Worm (Caenorhabditis elegans) whole organism, late embryonic: Measurements from ENCODE around the gene nstp-1.
"Not testable (repeated sequence)": the region's sequence is repeated elsewhere in the genome, so short reads cannot be mapped to it uniquely, and the experiment has no call there.

Source experiments
- C08G9.2 ChIP-seq: sonication (generic microtip); optimal IDR thresholded peaks from 2 replicates; lab custom pipeline; 2016; ENCODE audit warnings: mild to moderate bottlenecking, missing genetic modification characterization, moderate library complexity, missing compliant biosample characterization
- C38D4.7 ChIP-seq: fragments of 200-800 bp; sonication (Bioruptor generic); optimal IDR thresholded peaks from 2 replicates; lab custom pipeline; 2018; ENCODE audit warnings: mild to moderate bottlenecking, missing genetic modification characterization, moderate library complexity, missing compliant biosample characterization
- T23F11.4 ChIP-seq: fragments of 200-800 bp; sonication (Bioruptor generic); optimal IDR thresholded peaks from 2 replicates; lab custom pipeline; 2018; ENCODE audit warnings: mild to moderate bottlenecking, missing genetic modification characterization, missing compliant biosample characterization
- ahr-1 ChIP-seq: sonication (generic microtip); optimal IDR thresholded peaks from 2 replicates; lab custom pipeline; 2016; ENCODE audit warnings: missing genetic modification characterization, missing compliant biosample characterization
- ceh-18 ChIP-seq: sonication (generic microtip); optimal IDR thresholded peaks from 2 replicates; lab custom pipeline; 2016; ENCODE audit warnings: missing genetic modification characterization, missing compliant biosample characterization
- ceh-19 ChIP-seq: fragments of 200-800 bp; sonication (Bioruptor generic); optimal IDR thresholded peaks from 2 replicates; lab custom pipeline; 2018; ENCODE audit warnings: mild to moderate bottlenecking, missing genetic modification characterization, missing compliant biosample characterization
- ceh-2 ChIP-seq: sonication (generic microtip); optimal IDR thresholded peaks from 2 replicates; lab custom pipeline; 2016; ENCODE audit warnings: missing genotype, missing genetic modification characterization, missing compliant biosample characterization
- ceh-31 ChIP-seq: sonication (generic microtip); optimal IDR thresholded peaks from 2 replicates; lab custom pipeline; 2016; ENCODE audit warnings: missing genetic modification characterization, missing compliant biosample characterization
- ceh-34 ChIP-seq: sonication (generic microtip); optimal IDR thresholded peaks from 2 replicates; lab custom pipeline; 2016; ENCODE audit warnings: mild to moderate bottlenecking, missing genetic modification characterization, missing compliant biosample characterization
- ceh-45 ChIP-seq: fragments of 200-800 bp; sonication (Bioruptor generic); IDR thresholded peaks from 2 replicates; pipeline ENCODE4 v1.3.6; 2022; ENCODE audit warnings: missing genetic modification reagents, missing genetic modification characterization, missing compliant biosample characterization
- ceh-6 ChIP-seq: fragments of 200-800 bp; sonication (Bioruptor generic); optimal IDR thresholded peaks from 2 replicates; lab custom pipeline; 2018; ENCODE audit warnings: mild to moderate bottlenecking, missing genetic modification characterization, missing compliant biosample characterization
- ceh-9 ChIP-seq: sonication (generic microtip); optimal IDR thresholded peaks from 2 replicates; lab custom pipeline; 2016; ENCODE audit warnings: mild to moderate bottlenecking, missing genetic modification characterization, inconsistent platforms, missing compliant biosample characterization
- dve-1 ChIP-seq: sonication (generic microtip); optimal IDR thresholded peaks from 2 replicates; lab custom pipeline; 2017; ENCODE audit warnings: antibody characterized with exemption, mild to moderate bottlenecking, missing genetic modification characterization, missing compliant biosample characterization
- eyg-1 ChIP-seq: sonication (generic microtip); optimal IDR thresholded peaks from 2 replicates; lab custom pipeline; 2016; ENCODE audit warnings: missing genotype, missing genetic modification characterization, missing compliant biosample characterization
- fax-1 ChIP-seq: sonication (generic microtip); optimal IDR thresholded peaks from 2 replicates; lab custom pipeline; 2016; ENCODE audit warnings: missing genotype, missing genetic modification characterization, missing compliant biosample characterization
- fkh-6 ChIP-seq: sonication (generic microtip); optimal IDR thresholded peaks from 2 replicates; lab custom pipeline; 2016; ENCODE audit warnings: missing genetic modification characterization, missing compliant biosample characterization
- hlh-13 ChIP-seq: fragments of 200-800 bp; sonication (Bioruptor generic); optimal IDR thresholded peaks from 2 replicates; lab custom pipeline; 2018; ENCODE audit warnings: mild to moderate bottlenecking, missing genetic modification characterization, missing compliant biosample characterization
- hlh-30 ChIP-seq: sonication (generic microtip); optimal IDR thresholded peaks from 2 replicates; lab custom pipeline; 2017; ENCODE audit warnings: antibody characterized with exemption, missing genetic modification characterization, missing compliant biosample characterization; ENCODE audit not compliant: insufficient read depth
- hlh-6 ChIP-seq: sonication (generic microtip); optimal IDR thresholded peaks from 2 replicates; lab custom pipeline; 2016; ENCODE audit warnings: missing genotype, missing genetic modification characterization, missing compliant biosample characterization
- madf-2 ChIP-seq: sonication (generic microtip); optimal IDR thresholded peaks from 2 replicates; lab custom pipeline; 2017; ENCODE audit warnings: missing genetic modification characterization, missing compliant biosample characterization
- mec-3 ChIP-seq: sonication (generic microtip); optimal IDR thresholded peaks from 2 replicates; lab custom pipeline; 2016; ENCODE audit warnings: borderline replicate concordance, missing genetic modification characterization, missing compliant biosample characterization
- nhr-232 ChIP-seq: sonication (generic microtip); optimal IDR thresholded peaks from 2 replicates; lab custom pipeline; 2016; ENCODE audit warnings: missing genetic modification characterization, missing compliant biosample characterization
- odd-2 ChIP-seq: sonication (generic microtip); optimal IDR thresholded peaks from 2 replicates; lab custom pipeline; 2017; ENCODE audit warnings: antibody characterized with exemption, mild to moderate bottlenecking, missing genetic modification characterization, missing compliant biosample characterization
- pat-9 ChIP-seq: fragments of 200-800 bp; sonication (Bioruptor generic); optimal IDR thresholded peaks from 2 replicates; lab custom pipeline; 2018; ENCODE audit warnings: mild to moderate bottlenecking, missing genetic modification characterization, moderate library complexity, missing compliant biosample characterization
- pax-1 ChIP-seq: fragments of 150-350 bp; optimal IDR thresholded peaks from 2 replicates; lab custom pipeline; 2014; ENCODE audit warnings: missing biosample characterization, missing genetic modification characterization
- pha-4 ChIP-seq: fragments of 150-350 bp; optimal IDR thresholded peaks from 2 replicates; lab custom pipeline; 2018; ENCODE audit warnings: missing biosample characterization, missing genetic modification reagents, missing genetic modification characterization
- pqm-1 ChIP-seq: sonication (generic microtip); optimal IDR thresholded peaks from 2 replicates; lab custom pipeline; 2016; ENCODE audit warnings: missing genetic modification characterization, missing compliant biosample characterization
- sox-2 ChIP-seq: fragments of 200-800 bp; sonication (Bioruptor generic); IDR thresholded peaks from 2 replicates; pipeline ENCODE4 v1.3.6; 2022; ENCODE audit warnings: missing genetic modification reagents, missing genetic modification characterization, missing compliant biosample characterization
- sox-4 ChIP-seq: sonication (generic microtip); optimal IDR thresholded peaks from 2 replicates; lab custom pipeline; 2017; ENCODE audit warnings: mild to moderate bottlenecking, missing genetic modification characterization, inconsistent platforms, missing compliant biosample characterization
- syd-9 ChIP-seq: sonication (generic microtip); optimal IDR thresholded peaks from 2 replicates; lab custom pipeline; 2016; ENCODE audit warnings: mild to moderate bottlenecking, missing genetic modification characterization, moderate library complexity, missing compliant biosample characterization
- tbx-2 ChIP-seq: sonication (generic microtip); optimal IDR thresholded peaks from 2 replicates; lab custom pipeline; 2016; ENCODE audit warnings: missing genetic modification characterization, missing compliant biosample characterization
- unc-3 ChIP-seq, 2 experiments: fragments of 200-800 bp in 1 of 2; sonication (Bioruptor generic) in 1 of 2; sonication (generic microtip) in 1 of 2; conservative IDR thresholded peaks in 1 of 2; optimal IDR thresholded peaks in 1 of 2; 2 replicates each; pipeline versions ENCODE4 v1.3.6 to Lab custom; 2016 to 2022; ENCODE audit warnings: missing compliant biosample characterization in 2 of 2, missing genetic modification characterization in 2 of 2, missing genetic modification reagents in 1 of 2

Gene nstp-1

DNA sequence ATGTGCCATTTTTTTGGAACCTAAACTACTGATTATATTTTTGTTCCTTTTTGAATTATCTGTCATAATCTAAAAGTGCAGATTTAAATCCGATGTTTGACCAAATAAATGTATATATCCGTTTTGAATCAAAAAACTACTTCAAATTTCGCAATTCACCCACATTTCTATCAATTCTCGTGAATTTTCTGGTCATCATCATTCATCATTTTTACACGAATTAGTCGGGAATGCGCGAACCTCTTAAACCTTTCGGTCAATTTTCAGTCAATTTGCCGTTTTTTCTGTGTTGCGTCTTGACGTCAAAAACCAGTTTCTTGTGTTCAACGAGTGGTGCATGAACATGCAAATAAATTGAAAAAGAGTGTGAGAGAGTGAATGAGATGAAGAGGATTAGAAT, 30.5 kb upstream of the nstp-1 start:
- TF ChIP-seq ahr-1 (tag; lab: Kevin White, UChicago) (no peak), pqm-1 (tag; lab: Kevin White, UChicago) (no peak), mec-3 (tag; lab: Kevin White, UChicago) (no peak), hlh-6 (tag; lab: Kevin White, UChicago) (no peak), dve-1 (tag; lab: Kevin White, UChicago) (no peak), madf-2 (tag; lab: Kevin White, UChicago) (no peak), fkh-6 (tag; lab: Kevin White, UChicago) (no peak), unc-3 (GFP tag; conservative IDR thresholded peaks at IDR 0.05; lab: Robert Waterston, UW) (no peak), unc-3 (tag; optimal IDR thresholded peaks at IDR 0.05; lab: Kevin White, UChicago) (no peak), sox-4 (tag; lab: Kevin White, UChicago) (no peak)

DNA sequence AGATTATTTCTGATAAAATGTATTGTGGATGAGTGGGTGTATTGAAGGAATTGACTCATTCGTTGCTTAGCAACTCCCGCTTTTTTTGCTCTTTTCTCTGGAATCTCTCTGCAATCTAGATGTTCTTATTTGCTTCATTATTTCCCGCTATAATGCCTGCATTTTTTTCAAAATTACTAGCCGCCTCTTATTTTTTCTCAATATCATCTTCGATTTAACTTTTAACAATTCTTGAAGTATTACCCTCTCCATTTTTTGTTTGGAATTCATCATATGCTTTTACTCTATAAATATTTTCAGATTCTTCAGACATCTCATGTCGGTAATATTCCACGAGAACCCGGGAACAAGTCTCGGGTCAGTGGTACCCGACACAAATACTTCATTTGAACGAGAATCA, 28.5 kb upstream of the nstp-1 start, which contains the start of gene tpra-1:
TSS of gene tpra-1 (plus strand) at position 301 of the 400 bp plus-strand sequence.
- no peak for TF ChIP-seq pqm-1 (tag; lab: Kevin White, UChicago)
- TF ChIP-seq nhr-232 (tag; lab: Kevin White, UChicago), result no peak
- no peak for TF ChIP-seq C08G9.2 (tag; lab: Kevin White, UChicago)
- TF ChIP-seq syd-9 (tag; lab: Kevin White, UChicago), result no peak
- TF ChIP-seq odd-2 (tag; lab: Kevin White, UChicago), result no peak
- no peak for TF ChIP-seq pha-4 (tag; lab: Kevin White, UChicago)
- no peak for TF ChIP-seq hlh-13 (GFP tag; lab: Kevin White, UChicago)
- TF ChIP-seq ceh-45 (GFP tag; lab: Robert Waterston, UW), result no peak
- no peak for TF ChIP-seq ceh-6 (GFP tag; lab: Kevin White, UChicago)
- TF ChIP-seq hlh-6 (tag; lab: Kevin White, UChicago), result no peak
- TF ChIP-seq fax-1 (tag; lab: Kevin White, UChicago), result no peak
- TF ChIP-seq ceh-2 (tag; lab: Kevin White, UChicago), result no peak
- no peak for TF ChIP-seq ceh-18 (tag; lab: Kevin White, UChicago)
- TF ChIP-seq ceh-19, result no peak
- TF ChIP-seq unc-3 (GFP tag; conservative IDR thresholded peaks at IDR 0.05; lab: Robert Waterston, UW), result no peak
- no peak for TF ChIP-seq unc-3 (tag; optimal IDR thresholded peaks at IDR 0.05; lab: Kevin White, UChicago)
- TF ChIP-seq T23F11.4 (GFP tag; lab: Kevin White, UChicago), result no peak
- TF ChIP-seq, all 69 proteins: peak for 0

DNA sequence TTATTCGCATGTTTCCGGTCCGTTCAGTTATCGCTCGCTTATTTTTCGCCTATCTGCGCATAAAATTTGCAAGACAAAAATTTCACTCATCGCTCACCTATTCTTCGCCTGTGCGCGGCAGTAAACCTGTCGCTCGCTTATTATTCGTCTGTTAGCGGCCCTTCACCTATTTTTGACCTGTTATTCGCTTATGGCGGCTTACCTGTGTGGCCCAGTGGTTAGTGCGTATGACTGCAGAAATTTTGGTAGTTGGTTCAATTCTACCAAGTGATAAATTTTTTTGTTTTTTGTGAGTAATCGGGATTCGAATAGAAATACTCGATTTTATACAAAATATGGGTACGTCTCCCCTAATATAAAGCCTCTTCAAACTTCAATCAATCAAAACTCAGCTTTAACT, 20.6 kb upstream of the nstp-1 start:
- TF ChIP-seq unc-3 (GFP tag; conservative IDR thresholded peaks at IDR 0.05; lab: Robert Waterston, UW) (peak; percentile 75), sox-2 (GFP tag; lab: Robert Waterston, UW) (peak; percentile 46)
- TF ChIP-seq unc-3 (tag; optimal IDR thresholded peaks at IDR 0.05; lab: Kevin White, UChicago), result not testable (repeated sequence)

DNA sequence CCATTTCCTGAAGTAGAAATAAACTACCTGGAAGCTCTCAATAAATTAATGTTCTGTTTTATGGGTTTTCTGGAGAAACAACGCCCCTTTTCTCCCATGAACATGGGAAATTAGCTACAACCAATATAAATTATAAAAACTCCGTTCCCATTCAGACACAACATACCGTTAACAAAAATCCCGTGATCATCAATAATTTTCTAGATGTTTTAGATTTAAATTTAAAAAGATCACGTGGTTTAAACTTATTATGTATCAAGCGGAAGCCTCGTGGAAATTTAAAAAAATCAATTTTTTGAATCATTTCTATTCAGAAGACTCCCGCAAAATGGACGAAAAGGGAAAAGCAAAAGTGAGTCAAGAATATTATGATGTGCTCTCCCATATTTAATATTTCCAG, 18.8 kb upstream of the nstp-1 start, which contains the start of gene C53B4.2:
TSS of gene C53B4.2 (plus strand) at position 301 of the 400 bp plus-strand sequence.
- TF ChIP-seq hlh-30 (tag; lab: Kevin White, UChicago) (peak; percentile 17), ceh-18 (tag; lab: Kevin White, UChicago) (no peak)
- TF ChIP-seq, all 69 proteins: peak for 1

DNA sequence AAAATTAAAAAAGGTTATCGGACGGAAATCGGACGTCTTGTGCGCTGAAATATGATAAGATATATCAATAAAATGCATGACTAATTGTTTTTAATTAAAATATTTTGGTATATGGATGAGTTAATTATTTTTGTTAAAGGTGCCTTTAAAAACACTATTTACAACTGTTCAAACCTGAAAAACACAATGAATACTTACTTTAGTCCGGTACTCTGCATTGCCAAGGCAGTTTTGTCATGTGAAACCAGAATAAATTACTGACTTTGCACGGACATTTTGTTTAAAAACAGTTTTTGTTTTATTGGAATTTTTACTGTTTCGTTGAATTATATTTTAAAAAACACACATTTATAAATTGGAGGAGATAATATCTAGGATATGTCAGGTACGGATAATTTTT, 16.7 kb upstream of the nstp-1 start, which contains the start of gene suex-2:
TSS of gene suex-2 (plus strand) at position 301 of the 400 bp plus-strand sequence.
- no peak for TF ChIP-seq unc-3 (GFP tag; conservative IDR thresholded peaks at IDR 0.05; lab: Robert Waterston, UW)
- TF ChIP-seq unc-3 (tag; optimal IDR thresholded peaks at IDR 0.05; lab: Kevin White, UChicago), result no peak
- TF ChIP-seq C08G9.2 (tag; lab: Kevin White, UChicago), result no peak
- no peak for TF ChIP-seq nhr-232 (tag; lab: Kevin White, UChicago)
- TF ChIP-seq C38D4.7 (GFP tag; lab: Kevin White, UChicago), result no peak
- TF ChIP-seq pat-9 (tag; lab: Kevin White, UChicago), result no peak
- no peak for TF ChIP-seq pax-1 (tag; lab: Kevin White, UChicago)
- no peak for TF ChIP-seq pha-4 (tag; lab: Kevin White, UChicago)
- TF ChIP-seq eyg-1 (tag; lab: Kevin White, UChicago), result no peak
- TF ChIP-seq ceh-9 (tag; lab: Kevin White, UChicago), result no peak
- no peak for TF ChIP-seq madf-2 (tag; lab: Kevin White, UChicago)
- no peak for TF ChIP-seq ceh-6 (GFP tag; lab: Kevin White, UChicago)
- no peak for TF ChIP-seq ahr-1 (tag; lab: Kevin White, UChicago)
- no peak for TF ChIP-seq mec-3 (tag; lab: Kevin White, UChicago)
- no peak for TF ChIP-seq sox-4 (tag; lab: Kevin White, UChicago)
- TF ChIP-seq tbx-2, result no peak
- no peak for TF ChIP-seq ceh-34
- no peak for TF ChIP-seq hlh-30 (tag; lab: Kevin White, UChicago)
- no peak for TF ChIP-seq hlh-6 (tag; lab: Kevin White, UChicago)
- TF ChIP-seq ceh-31, result no peak
